Worm (Caenorhabditis elegans) whole organism, young adult: ENCODE results near the gene EGAP4.1.

Experiments used
- B0019.2 ChIP-seq: fragments of 200-800 bp; sonication (Bioruptor generic); conservative IDR thresholded peaks from 2 replicates; pipeline ENCODE4 v1.3.6; 2022; ENCODE audit warnings: missing genetic modification reagents, missing genetic modification characterization, missing compliant biosample characterization
- F22D6.2 ChIP-seq: sonication (generic microtip); optimal IDR thresholded peaks from 2 replicates; lab custom pipeline; 2016; ENCODE audit warnings: mild to moderate bottlenecking, missing genetic modification characterization, missing compliant biosample characterization
- F52B5.7 ChIP-seq: sonication (generic microtip); optimal IDR thresholded peaks from 2 replicates; lab custom pipeline; 2016; ENCODE audit warnings: mild to moderate bottlenecking, missing genetic modification characterization, missing compliant biosample characterization
- T07F8.4 ChIP-seq: sonication (generic microtip); optimal IDR thresholded peaks from 2 replicates; lab custom pipeline; 2016; ENCODE audit warnings: mild to moderate bottlenecking, missing genetic modification characterization, moderate library complexity, missing compliant biosample characterization
- Y56A3A.18 ChIP-seq: fragments of 200-800 bp; sonication (Bioruptor generic); IDR thresholded peaks from 2 replicates; pipeline ENCODE4 v1.3.6; 2022; ENCODE audit warnings: missing genetic modification reagents, missing genetic modification characterization, missing compliant biosample characterization
- Y95B8A.8 ChIP-seq: fragments of 200-800 bp; sonication (Bioruptor generic); IDR thresholded peaks from 2 replicates; pipeline ENCODE4 v1.3.6; 2022; ENCODE audit warnings: missing genetic modification reagents, missing genetic modification characterization, missing compliant biosample characterization
- aptf-2 ChIP-seq: fragments of 200-800 bp; sonication (Bioruptor generic); conservative IDR thresholded peaks from 2 replicates; pipeline ENCODE4 v1.3.6; 2022; ENCODE audit warnings: missing genetic modification reagents, missing genetic modification characterization, missing compliant biosample characterization
- atf-7 ChIP-seq: sonication (generic microtip); optimal IDR thresholded peaks from 2 replicates; lab custom pipeline; 2017; ENCODE audit warnings: mild to moderate bottlenecking, missing genetic modification characterization, missing compliant biosample characterization
- attf-3 ChIP-seq: fragments of 200-800 bp; sonication (Bioruptor generic); conservative IDR thresholded peaks from 2 replicates; pipeline ENCODE4 v1.3.6; 2022; ENCODE audit warnings: missing genetic modification reagents, missing genetic modification characterization, missing compliant biosample characterization
- bed-1 ChIP-seq: fragments of 200-800 bp; sonication (Bioruptor generic); IDR thresholded peaks from 2 replicates; pipeline ENCODE4 v1.3.6; 2022; ENCODE audit warnings: missing genetic modification reagents, missing genetic modification characterization, missing compliant biosample characterization
- bed-2 ChIP-seq: fragments of 200-800 bp; sonication (Bioruptor generic); IDR thresholded peaks from 2 replicates; pipeline ENCODE4 v1.3.6; 2022; ENCODE audit warnings: missing genetic modification reagents, missing genetic modification characterization, missing compliant biosample characterization
- ccch-3 ChIP-seq: fragments of 200-800 bp; sonication (Bioruptor generic); optimal IDR thresholded peaks from 2 replicates; lab custom pipeline; 2018; ENCODE audit warnings: mild to moderate bottlenecking, missing genetic modification characterization, missing compliant biosample characterization
- ceh-58 ChIP-seq: fragments of 200-800 bp; sonication (Bioruptor generic); IDR thresholded peaks from 2 replicates; pipeline ENCODE4 v1.3.6; 2022; ENCODE audit warnings: missing genetic modification characterization, missing compliant biosample characterization
- chd-7 ChIP-seq: sonication (generic microtip); optimal IDR thresholded peaks from 2 replicates; lab custom pipeline; 2016; ENCODE audit warnings: mild to moderate bottlenecking, missing genetic modification characterization, moderate library complexity, missing compliant biosample characterization
- dpff-1 ChIP-seq: sonication (generic microtip); optimal IDR thresholded peaks from 2 replicates; lab custom pipeline; 2017; ENCODE audit warnings: mild to moderate bottlenecking, missing genetic modification characterization, missing compliant biosample characterization
- him-1 ChIP-seq: sonication (generic microtip); optimal IDR thresholded peaks from 2 replicates; lab custom pipeline; 2016; ENCODE audit warnings: missing genotype, missing genetic modification reagents, missing genetic modification characterization, missing compliant biosample characterization
- hmg-20 ChIP-seq: fragments of 200-800 bp; sonication (Bioruptor generic); IDR thresholded peaks from 2 replicates; pipeline ENCODE4 v1.3.6; 2022; ENCODE audit warnings: missing genetic modification reagents, missing genetic modification characterization, missing compliant biosample characterization
- hrde-1 ChIP-seq: sonication (generic microtip); optimal IDR thresholded peaks from 2 replicates; lab custom pipeline; 2016; ENCODE audit warnings: missing genetic modification characterization, mild to moderate bottlenecking, missing compliant biosample characterization, moderate library complexity, missing genotype, missing genetic modification reagents, borderline replicate concordance
- hsf-1 ChIP-seq: fragments of 200-800 bp; sonication (Bioruptor generic); IDR thresholded peaks from 2 replicates; pipeline ENCODE4 v1.3.6; 2022; ENCODE audit warnings: missing genetic modification reagents, missing genetic modification characterization, missing compliant biosample characterization
- lag-1 ChIP-seq: fragments of 200-800 bp; sonication (Bioruptor generic); IDR thresholded peaks from 2 replicates; pipeline ENCODE4 v1.3.6; 2022; ENCODE audit warnings: missing genetic modification reagents, missing genetic modification characterization, missing compliant biosample characterization
- lin-54 ChIP-seq: fragments of 200-800 bp; sonication (Bioruptor generic); optimal IDR thresholded peaks from 2 replicates; lab custom pipeline; 2018; ENCODE audit warnings: mild to moderate bottlenecking, missing genetic modification characterization, missing compliant biosample characterization
- lsy-27 ChIP-seq: sonication (generic microtip); optimal IDR thresholded peaks from 2 replicates; lab custom pipeline; 2017; ENCODE audit warnings: missing genetic modification characterization, mild to moderate bottlenecking, missing compliant biosample characterization, antibody characterized with exemption, missing genotype, borderline replicate concordance; ENCODE audit not compliant: insufficient read depth
- madf-3 ChIP-seq: fragments of 200-800 bp; sonication (Bioruptor generic); IDR thresholded peaks from 2 replicates; pipeline ENCODE4 v1.3.6; 2022; ENCODE audit warnings: missing genetic modification reagents, missing genetic modification characterization, missing compliant biosample characterization
- madf-8 ChIP-seq: fragments of 200-800 bp; sonication (Bioruptor generic); conservative IDR thresholded peaks from 2 replicates; pipeline ENCODE4 v1.3.6; 2022; ENCODE audit warnings: missing genetic modification reagents, missing genetic modification characterization, missing compliant biosample characterization
- mes-4 ChIP-seq: sonication (generic microtip); optimal IDR thresholded peaks from 2 replicates; lab custom pipeline; 2016; ENCODE audit warnings: missing genotype, missing genetic modification characterization, missing compliant biosample characterization
- nfyb-1 ChIP-seq: fragments of 200-800 bp; sonication (Bioruptor generic); IDR thresholded peaks from 2 replicates; pipeline ENCODE4 v1.3.6; 2022; ENCODE audit warnings: missing genetic modification reagents, missing genetic modification characterization, missing compliant biosample characterization
- rec-8 ChIP-seq, 2 experiments: sonication (generic microtip); optimal IDR thresholded peaks; 2 replicates each; lab custom pipeline; 2016; ENCODE audit warnings: mild to moderate bottlenecking in 2 of 2, missing genetic modification characterization in 2 of 2, missing genetic modification reagents in 2 of 2, missing genotype in 2 of 2, missing biosample characterization in 1 of 2, missing compliant biosample characterization in 1 of 2, moderate library complexity in 1 of 2
- snpc-1.1 ChIP-seq: sonication (generic microtip); optimal IDR thresholded peaks from 2 replicates; lab custom pipeline; 2017; ENCODE audit warnings: missing genetic modification characterization, mild to moderate bottlenecking, missing compliant biosample characterization, antibody characterized with exemption, moderate library complexity, missing genotype, missing genetic modification reagents; ENCODE audit not compliant: insufficient read depth
- snpc-3.4 ChIP-seq: sonication (generic microtip); optimal IDR thresholded peaks from 2 replicates; lab custom pipeline; 2017; ENCODE audit warnings: missing genetic modification characterization, mild to moderate bottlenecking, missing compliant biosample characterization, antibody characterized with exemption, moderate library complexity, missing genotype, missing genetic modification reagents
- snpc-4 ChIP-seq, 5 experiments: fragments of 150-350 bp in 1 of 5; sonication (generic microtip) in 4 of 5; optimal IDR thresholded peaks; 2 replicates each; lab custom pipeline; 2014 to 2018; ENCODE audit warnings: missing genetic modification characterization in 5 of 5, missing biosample characterization in 3 of 5, antibody characterized with exemption in 2 of 5, mild to moderate bottlenecking in 2 of 5, missing compliant biosample characterization in 2 of 5, missing genotype in 2 of 5, moderate library complexity in 2 of 5, missing genetic modification reagents in 1 of 5
- tlf-1 ChIP-seq: fragments of 200-800 bp; sonication (Bioruptor generic); optimal IDR thresholded peaks from 2 replicates; lab custom pipeline; 2018; ENCODE audit warnings: mild to moderate bottlenecking, missing genetic modification characterization, missing compliant biosample characterization
- zim-3 ChIP-seq: sonication (generic microtip); optimal IDR thresholded peaks from 2 replicates; lab custom pipeline; 2017; ENCODE audit warnings: mild to moderate bottlenecking, missing genetic modification characterization, moderate library complexity, missing compliant biosample characterization
- ztf-18 ChIP-seq: sonication (generic microtip); optimal IDR thresholded peaks from 2 replicates; lab custom pipeline; 2016; ENCODE audit warnings: missing genotype, mild to moderate bottlenecking, missing genetic modification characterization, missing compliant biosample characterization
- ztf-22 ChIP-seq: fragments of 200-800 bp; sonication (Bioruptor generic); optimal IDR thresholded peaks from 2 replicates; lab custom pipeline; 2018; ENCODE audit warnings: mild to moderate bottlenecking, missing genetic modification characterization, moderate library complexity, missing compliant biosample characterization
- ztf-6 ChIP-seq: fragments of 200-800 bp; sonication (Bioruptor generic); IDR thresholded peaks from 2 replicates; pipeline ENCODE4 v1.3.6; 2022; ENCODE audit warnings: missing genetic modification reagents, missing genetic modification characterization, missing compliant biosample characterization

EGAP4.1 gene

ce11 chrX:8703664-8704356 lies 23.4 kb downstream of the EGAP4.1 start, which contains the start of gene jbts-14:
TSS of gene jbts-14 (plus strand) at chrX:8704306.
- TF ChIP-seq nfyb-1 (GFP tag; lab: Robert Waterston, UW) (no peak), snpc-4 (GFP tag; optimal IDR thresholded peaks at IDR 0.05; lab: Kevin White, UChicago) (peak; percentile 63), snpc-4 (tag; optimal IDR thresholded peaks at IDR 0.05; lab: Kevin White, UChicago) (peak in 2 of 4 experiments; percentile 80 to 90), madf-8 (GFP tag; lab: Robert Waterston, UW) (no peak), bed-2 (GFP tag; lab: Robert Waterston, UW) (no peak), snpc-1.1 (peak; percentile 86), snpc-3.4 (tag; lab: Kevin White, UChicago) (peak; percentile 30)
- TF ChIP-seq, all 124 proteins: peak for 3

DNA sequence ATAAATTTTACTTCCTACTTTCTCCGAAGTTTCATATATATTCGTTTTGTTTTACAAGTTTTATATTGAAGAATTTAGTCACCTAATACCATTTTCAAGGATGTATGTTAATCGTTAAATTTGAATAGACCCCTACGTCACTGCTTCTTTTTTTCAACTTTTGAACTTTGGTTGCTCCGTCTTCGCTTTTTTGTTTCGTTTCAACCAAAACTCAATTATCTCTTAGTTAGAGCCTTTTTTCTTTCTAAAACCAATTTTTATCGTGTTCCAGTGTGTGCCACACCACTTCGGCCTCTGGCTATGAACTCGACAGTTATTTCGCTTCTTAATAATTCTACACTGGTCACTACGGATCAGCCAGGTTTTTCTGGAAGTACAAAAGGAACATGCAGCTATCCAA lies 29.7 kb downstream of the EGAP4.1 start, which contains the start of gene frpr-8:
frpr-8 (plus strand) TSS at position 301 of the 400 bp plus-strand sequence.
- no peak for TF ChIP-seq him-1
- no peak for TF ChIP-seq rec-8 (tag; optimal IDR thresholded peaks at IDR 0.05; lab: Kevin White, UChicago)
- TF ChIP-seq F52B5.7 (tag; lab: Kevin White, UChicago) = no peak
- TF ChIP-seq Y95B8A.8 (GFP tag; lab: Robert Waterston, UW) = no peak
- no peak for TF ChIP-seq lin-54
- no peak for TF ChIP-seq hsf-1 (GFP tag; lab: Robert Waterston, UW)
- no peak for TF ChIP-seq zim-3 (tag; lab: Kevin White, UChicago)
- no peak for TF ChIP-seq B0019.2 (GFP tag; lab: Robert Waterston, UW)
- TF ChIP-seq tlf-1 = no peak
- no peak for TF ChIP-seq chd-7 (tag; lab: Kevin White, UChicago)
- TF ChIP-seq mes-4 (tag; lab: Kevin White, UChicago) = no peak
- TF ChIP-seq hrde-1 (tag; lab: Kevin White, UChicago) = no peak
- no peak for TF ChIP-seq bed-1 (GFP tag; lab: Robert Waterston, UW)
- TF ChIP-seq T07F8.4 (tag; lab: Kevin White, UChicago) = no peak
- no peak for TF ChIP-seq Y56A3A.18
- TF ChIP-seq ceh-58 (GFP tag; lab: Robert Waterston, UW) = no peak
- no peak for TF ChIP-seq lsy-27 (tag; lab: Kevin White, UChicago)
- no peak for TF ChIP-seq bed-2 (GFP tag; lab: Robert Waterston, UW)
- TF ChIP-seq, all 124 proteins: peak for 0

DNA sequence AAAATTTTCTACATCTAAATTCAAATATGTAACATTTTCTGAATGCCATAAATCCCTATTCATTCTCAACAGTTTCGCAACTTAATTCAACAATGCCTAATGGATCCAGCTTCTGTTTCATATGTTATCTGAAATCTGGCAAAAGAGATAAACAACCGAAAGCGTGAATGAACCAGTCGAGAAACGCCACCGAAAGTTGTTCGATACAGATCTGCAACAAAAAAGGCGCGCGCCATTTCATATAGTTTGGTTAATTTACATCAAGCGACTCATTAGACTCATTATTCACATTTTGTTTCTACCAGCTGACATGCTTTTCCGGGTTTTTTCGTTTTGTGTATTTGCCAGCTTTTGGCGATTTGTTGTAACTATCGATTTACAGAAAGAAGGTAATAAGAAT lies 45.6 kb downstream of the EGAP4.1 start, which contains the start of gene K09E2.1:
K09E2.1 (plus strand) TSS at position 301 of the 400 bp plus-strand sequence.
- no peak for TF ChIP-seq B0019.2 (GFP tag; lab: Robert Waterston, UW)
- no peak for TF ChIP-seq madf-3 (GFP tag; lab: Robert Waterston, UW)
- no peak for TF ChIP-seq lag-1 (GFP tag; lab: Robert Waterston, UW)
- no peak for TF ChIP-seq aptf-2 (GFP tag; lab: Robert Waterston, UW)
- TF ChIP-seq ztf-22 (GFP tag; lab: Kevin White, UChicago) = no peak
- no peak for TF ChIP-seq F22D6.2 (tag; lab: Kevin White, UChicago)
- TF ChIP-seq atf-7 (tag; lab: Kevin White, UChicago) = no peak
- TF ChIP-seq ztf-18 (tag; lab: Kevin White, UChicago) = no peak
- no peak for TF ChIP-seq him-1
- TF ChIP-seq rec-8 (tag; optimal IDR thresholded peaks at IDR 0.05; lab: Kevin White, UChicago) = no peak
- no peak for TF ChIP-seq dpff-1 (tag; lab: Kevin White, UChicago)
- TF ChIP-seq hmg-20 (GFP tag; lab: Robert Waterston, UW) = no peak
- no peak for TF ChIP-seq lin-54
- TF ChIP-seq ccch-3 = no peak
- no peak for TF ChIP-seq attf-3 (GFP tag; lab: Robert Waterston, UW)
- no peak for TF ChIP-seq ztf-6 (GFP tag; lab: Robert Waterston, UW)
